Fruit fly (Drosophila melanogaster): ENCODE results near the gene FER.
A peak's percentile ranks its signal among the peaks of the same experiment; 100 is the strongest.

The FER gene

DNA sequence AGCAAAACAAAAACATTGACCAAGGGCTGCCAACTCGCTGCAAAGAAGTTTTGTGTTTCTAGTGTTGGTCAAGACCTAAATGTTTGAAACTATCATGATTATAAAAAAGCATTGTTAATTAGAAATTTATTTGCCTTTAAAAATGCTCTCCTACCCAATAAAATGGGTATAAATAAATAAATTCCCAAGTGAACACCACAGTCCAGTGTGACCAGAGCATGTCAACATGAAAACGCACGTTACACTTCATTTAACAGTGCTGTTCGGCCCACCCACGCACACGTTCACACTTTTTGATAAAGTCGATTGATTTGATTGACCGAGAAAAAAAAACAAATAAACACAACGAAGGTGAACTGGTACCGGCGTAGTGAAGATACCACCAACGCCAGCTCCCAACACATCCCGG, 9.8 kb upstream of the FER start, which contains the start of the genes CG9356, BBIP1 and CG8135 (continued):
- TF ChIP-seq chm (GFP tag; IDR thresholded peaks at IDR 0.05) (no peak), CG31365 (tag; optimal IDR thresholded peaks at IDR 0.05) (no peak), da (GFP tag; optimal IDR thresholded peaks at IDR 0.05) (peak; percentile 60), CG31224 (GFP tag; IDR thresholded peaks at IDR 0.05) (peak; percentile 18; the same call in 1 of the 2 replicates), CG7963 (GFP tag; IDR thresholded peaks at IDR 0.05; ENCODE audit: partially characterized antibody) (no peak), usp (GFP tag; optimal IDR thresholded peaks at IDR 0.05) (no peak), CG12155 (GFP tag; optimal IDR thresholded peaks at IDR 0.05) (peak; percentile 81), CG30020 (tag; optimal IDR thresholded peaks at IDR 0.05) (peak; percentile 59), Hmx (GFP tag; optimal IDR thresholded peaks at IDR 0.05) (no peak), CG2116 (GFP tag; optimal IDR thresholded peaks at IDR 0.05) (peak; percentile 73), Gug (GFP tag; IDR thresholded peaks at IDR 0.05) (peak; percentile 35; the same call in 2 of the 4 replicates), CG6272 (GFP tag; IDR thresholded peaks at IDR 0.05) (peak; percentile 38; the same call in 1 of the 2 replicates), CG17802 (tag; optimal IDR thresholded peaks at IDR 0.05) (peak; percentile 25), Neu2 (GFP tag; optimal IDR thresholded peaks at IDR 0.05; ENCODE audit: borderline replicate concordance) (peak; percentile 26), Dref (GFP tag; IDR thresholded peaks at IDR 0.05) (peak; percentile 43), CG15073 (GFP tag; optimal IDR thresholded peaks at IDR 0.05) (no peak), twi (tag; optimal IDR thresholded peaks at IDR 0.05) (peak; percentile 36), Abd-B (GFP tag; optimal IDR thresholded peaks at IDR 0.05) (peak; percentile 61), CG10654 (GFP tag; optimal IDR thresholded peaks at IDR 0.05) (peak; percentile 78), NfI (GFP tag; optimal IDR thresholded peaks at IDR 0.05) (peak; percentile 72), Dp (GFP tag; optimal IDR thresholded peaks at IDR 0.05) (peak; percentile 58), Aef1 (GFP tag; IDR thresholded peaks at IDR 0.05) (peak; percentile 53; the same call in 2 of the 3 replicates), Nf-YC (tag; optimal IDR thresholded peaks at IDR 0.05) (no peak), MTF-1 (GFP tag; optimal IDR thresholded peaks at IDR 0.05; ENCODE audit: borderline replicate concordance) (peak; percentile 39), vvl (GFP tag; IDR thresholded peaks at IDR 0.05) (peak; percentile 87), vnd (GFP tag; IDR thresholded peaks at IDR 0.05; ENCODE audit: partially characterized antibody) (no peak), oc (tag; optimal IDR thresholded peaks at IDR 0.05) (no peak), CG2875 (GFP tag; optimal IDR thresholded peaks at IDR 0.05) (peak; percentile 32), TFAM (GFP tag; optimal IDR thresholded peaks at IDR 0.05) (no peak), pros (GFP tag; optimal IDR thresholded peaks at IDR 0.05) (no peak), Oaz (GFP tag; IDR thresholded peaks at IDR 0.05) (no peak), Sin3A (optimal IDR thresholded peaks at IDR 0.05) (peak; percentile 92), hkb (optimal IDR thresholded peaks at IDR 0.05) (peak; percentile 88), hkb (GFP tag; IDR thresholded peaks at IDR 0.05) (peak; percentile 76), jumu (GFP tag; optimal IDR thresholded peaks at IDR 0.05) (peak; percentile 80), abd-A (tag; optimal IDR thresholded peaks at IDR 0.05) (no peak), HHEX (GFP tag; optimal IDR thresholded peaks at IDR 0.05) (peak; percentile 59), Hey (tag; optimal IDR thresholded peaks at IDR 0.05) (no peak), nau (GFP tag; optimal IDR thresholded peaks at IDR 0.05) (no peak), Ets65A (GFP tag) (peak; percentile 97), CG18764 (GFP tag; optimal IDR thresholded peaks at IDR 0.05) (peak; percentile 64), CG17829 (tag; optimal IDR thresholded peaks at IDR 0.05) (peak; percentile 78), CG12769 (tag; optimal IDR thresholded peaks at IDR 0.05) (no peak), CG32772 (GFP tag; IDR thresholded peaks at IDR 0.05) (peak; percentile 69), ac (GFP tag; optimal IDR thresholded peaks at IDR 0.05) (no peak), zen (tag; optimal IDR thresholded peaks at IDR 0.05) (peak; percentile 79), grn (GFP tag; optimal IDR thresholded peaks at IDR 0.05) (peak; percentile 82), crp (GFP tag; optimal IDR thresholded peaks at IDR 0.05) (peak in 1 of 2 experiments; percentile 37), CTCF (GFP tag; optimal IDR thresholded peaks at IDR 0.05) (peak; percentile 2), CG6854 (GFP tag; optimal IDR thresholded peaks at IDR 0.05) (peak; percentile 22), ems (GFP tag; optimal IDR thresholded peaks at IDR 0.05) (peak; percentile 80), Drgx (GFP tag; IDR thresholded peaks at IDR 0.05) (no peak)

Measured in whole organism, embryonic.